Fruit fly (Drosophila melanogaster): ENCODE data around the gene Neu2.

Neu2 gene

dm6 chr3L:21496502-21496864, 6.1 kb upstream of the Neu2 start:
- TF ChIP-seq Eip78C (GFP tag) = no peak
- TF ChIP-seq CG10669 (GFP tag; optimal IDR thresholded peaks at IDR 0.05) = no peak
- no peak for TF ChIP-seq CG7368 (GFP tag; optimal IDR thresholded peaks at IDR 0.05)
- no peak for TF ChIP-seq CG10631 (GFP tag; optimal IDR thresholded peaks at IDR 0.05)
- no peak for TF ChIP-seq dsx (GFP tag; optimal IDR thresholded peaks at IDR 0.05; ENCODE audit: poor library complexity, severe bottlenecking)
- no peak for TF ChIP-seq acj6 (GFP tag; optimal IDR thresholded peaks at IDR 0.05)
- TF ChIP-seq CG8319 (GFP tag; optimal IDR thresholded peaks at IDR 0.05) = no peak
- no peak for TF ChIP-seq CG16779 (tag; optimal IDR thresholded peaks at IDR 0.05)
- no peak for TF ChIP-seq CG3032 (tag; optimal IDR thresholded peaks at IDR 0.05)
- no peak for TF ChIP-seq CG6792 (GFP tag; optimal IDR thresholded peaks at IDR 0.05)
- TF ChIP-seq esn (GFP tag; optimal IDR thresholded peaks at IDR 0.05) = no peak
- no peak for TF ChIP-seq CG8119 (GFP tag; IDR thresholded peaks at IDR 0.05)
- no peak for TF ChIP-seq Hr4 (GFP tag; optimal IDR thresholded peaks at IDR 0.05)
- no peak for TF ChIP-seq CG11294 (GFP tag; IDR thresholded peaks at IDR 0.05)

DNA sequence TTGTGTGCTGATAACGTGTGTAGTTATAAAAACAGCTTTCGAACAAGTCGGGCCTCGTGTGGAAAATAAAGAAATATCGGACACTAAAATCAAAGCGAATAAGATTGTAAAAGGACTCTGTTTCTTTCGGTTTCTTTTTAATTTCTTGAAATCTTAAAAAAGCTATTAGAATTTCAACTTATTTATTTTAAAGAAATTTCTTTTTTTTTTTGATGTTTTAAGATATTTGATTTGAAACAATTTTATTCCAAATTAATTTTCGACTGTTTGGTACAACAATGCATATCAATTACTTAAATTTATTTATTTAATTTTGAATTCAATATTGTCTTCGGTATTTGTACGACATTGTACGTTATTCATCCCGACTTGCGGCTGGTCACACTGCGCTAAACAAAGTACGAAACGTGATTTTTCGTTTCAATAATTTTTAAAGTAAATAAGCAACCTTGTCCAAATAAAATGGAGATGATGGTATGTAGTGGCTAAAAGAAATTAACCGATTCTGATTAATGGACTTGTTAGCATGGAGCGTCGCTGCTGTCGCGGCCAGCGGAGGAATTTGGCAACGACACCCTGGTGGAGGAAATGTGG, 2.4 kb upstream of the Neu2 start, which contains the start of the genes CG7202 and CG7519:
Gene CG7202 (minus strand): TSS at position 51 of the 594 bp plus-strand sequence.
Gene CG7519 (plus strand): TSS at position 361 of the 594 bp plus-strand sequence.
- TF ChIP-seq CG3919 (GFP tag; optimal IDR thresholded peaks at IDR 0.05) (no peak), CG34406 (GFP tag; optimal IDR thresholded peaks at IDR 0.05) (no peak), dsx (GFP tag; optimal IDR thresholded peaks at IDR 0.05; ENCODE audit: poor library complexity, severe bottlenecking) (peak; percentile 90), fkh (GFP tag; optimal IDR thresholded peaks at IDR 0.05) (peak; percentile 77), cyc (GFP tag; optimal IDR thresholded peaks at IDR 0.05) (no peak), eg (GFP tag; IDR thresholded peaks at IDR 0.05) (no peak)

- peak; percentile 55 for TF ChIP-seq CG8119 (GFP tag; IDR thresholded peaks at IDR 0.05)
- TF ChIP-seq CG15336 (GFP tag; IDR thresholded peaks at IDR 0.05) = peak; percentile 55; the same call in 1 of the 2 replicates
- TF ChIP-seq dsx (GFP tag; optimal IDR thresholded peaks at IDR 0.05; ENCODE audit: poor library complexity, severe bottlenecking) = peak; percentile 40
- TF ChIP-seq CG6163 (GFP tag; IDR thresholded peaks at IDR 0.05) = peak; percentile 57; the same call in 2 of the 3 replicates
Measured at dm6 chr3L:21485371-21485770, 5.0 kb downstream of the Neu2 start.

DNA sequence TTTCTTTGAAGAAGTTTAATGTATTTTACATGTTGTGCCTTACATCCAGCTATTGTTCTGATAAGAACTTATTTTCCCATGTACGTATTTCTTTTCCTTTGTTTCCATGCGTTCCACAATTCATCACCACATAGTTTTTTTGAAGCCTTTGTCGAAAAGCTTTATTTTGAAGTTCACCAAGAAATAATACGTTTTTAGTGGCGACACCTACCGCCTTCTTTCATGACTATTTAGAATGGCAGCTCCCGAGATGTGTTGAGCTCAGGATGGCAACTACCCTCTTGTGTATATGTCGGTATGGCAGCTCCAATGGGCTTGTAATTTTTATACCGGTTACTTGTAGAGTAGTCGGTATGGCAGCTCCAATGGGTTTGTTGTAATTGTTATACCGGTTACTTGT, 6.5 kb downstream of the Neu2 start:
- TF ChIP-seq Ets21C (GFP tag; optimal IDR thresholded peaks at IDR 0.05) (no peak), acj6 (GFP tag; optimal IDR thresholded peaks at IDR 0.05) (no peak), Sox14 (GFP tag; optimal IDR thresholded peaks at IDR 0.05) (peak; percentile 56), pdm3 (GFP tag; optimal IDR thresholded peaks at IDR 0.05) (no peak), CG31627 (GFP tag; optimal IDR thresholded peaks at IDR 0.05) (peak; percentile 2), CG34406 (GFP tag; optimal IDR thresholded peaks at IDR 0.05) (no peak), Ets96B (tag; optimal IDR thresholded peaks at IDR 0.05) (no peak), dsx (GFP tag; optimal IDR thresholded peaks at IDR 0.05; ENCODE audit: poor library complexity, severe bottlenecking) (peak; percentile 2), CG8319 (GFP tag; optimal IDR thresholded peaks at IDR 0.05) (no peak), CG7368 (GFP tag; optimal IDR thresholded peaks at IDR 0.05) (no peak)

- no peak for TF ChIP-seq eg (GFP tag; IDR thresholded peaks at IDR 0.05)
- TF ChIP-seq CG32006 (GFP tag; optimal IDR thresholded peaks at IDR 0.05) = no peak
- no peak for TF ChIP-seq OdsH (GFP tag; optimal IDR thresholded peaks at IDR 0.05)
- no peak for TF ChIP-seq CG8632 (GFP tag; optimal IDR thresholded peaks at IDR 0.05)
- TF ChIP-seq CG6276 (GFP tag; optimal IDR thresholded peaks at IDR 0.05) = no peak
- no peak for TF ChIP-seq CG6854 (GFP tag; optimal IDR thresholded peaks at IDR 0.05)
- TF ChIP-seq Hr39 (GFP tag; optimal IDR thresholded peaks at IDR 0.05) = no peak
- TF ChIP-seq fd59A (GFP tag; optimal IDR thresholded peaks at IDR 0.05) = no peak
- TF ChIP-seq CG11902 (GFP tag; optimal IDR thresholded peaks at IDR 0.05) = no peak
- TF ChIP-seq Smox (GFP tag; optimal IDR thresholded peaks at IDR 0.05) = no peak
- no peak for TF ChIP-seq CG11294 (GFP tag; IDR thresholded peaks at IDR 0.05)
- no peak for TF ChIP-seq Sox14 (GFP tag; optimal IDR thresholded peaks at IDR 0.05)
- TF ChIP-seq CG6163 (GFP tag; IDR thresholded peaks at IDR 0.05) = no peak
- TF ChIP-seq CG11762 (GFP tag; optimal IDR thresholded peaks at IDR 0.05; ENCODE audit: insufficient read depth) = no peak
- no peak for TF ChIP-seq CG3919 (GFP tag; optimal IDR thresholded peaks at IDR 0.05)
- no peak for TF ChIP-seq Sox15 (GFP tag; optimal IDR thresholded peaks at IDR 0.05)
- no peak for TF ChIP-seq salr (GFP tag; optimal IDR thresholded peaks at IDR 0.05)
- TF ChIP-seq CG1621 (tag; optimal IDR thresholded peaks at IDR 0.05) = no peak
Measured at dm6 chr3L:21482100-21482499, 8.3 kb downstream of the Neu2 start.

All from whole organism, prepupa.